Fruit fly (Drosophila melanogaster): ENCODE data around the gene CG13310.

- TF ChIP-seq CG7101 (tag; optimal IDR thresholded peaks at IDR 0.05) (no peak), Clk (GFP tag; optimal IDR thresholded peaks at IDR 0.05) (no peak), bab1 (GFP tag; optimal IDR thresholded peaks at IDR 0.05) (no peak), kay (GFP tag; ENCODE audit: borderline replicate concordance) (no peak)
These were observed 1.7 kb upstream of the CG13310 start, which contains the start of the genes CG13311 and CG34426 for dm6 chr3L:8802064-8802463.

All from whole organism, adult.